Fruit fly (Drosophila melanogaster) Kc167 (cell line): ENCODE measurements around the gene Dip-C.

Experiments used
- h ChIP-seq: fragments of >200 bp; optimal IDR thresholded peaks from 3 replicates; lab custom pipeline; 2018; ENCODE audit warnings: missing external identifiers
- insv ChIP-seq: fragments of >200 bp; optimal IDR thresholded peaks from 3 replicates; lab custom pipeline; 2018; ENCODE audit warnings: missing external identifiers
- psq ChIP-seq: fragments of >200 bp; optimal IDR thresholded peaks from 2 replicates; lab custom pipeline; 2017; ENCODE audit warnings: missing external identifiers

dm6 chr3R:12365887-12366286 lies 47.7 kb downstream of the Dip-C start:
- no peak for TF ChIP-seq h (lab: Kevin White, UChicago)
- TF ChIP-seq psq = no peak
- TF ChIP-seq insv = no peak
